Worm (Caenorhabditis elegans) whole organism, late embryonic: Measurements from ENCODE around the gene cah-4.

Experiments
- C08G9.2 ChIP-seq: sonication (generic microtip); optimal IDR thresholded peaks from 2 replicates; lab custom pipeline; 2016; ENCODE audit warnings: mild to moderate bottlenecking, missing genetic modification characterization, moderate library complexity, missing compliant biosample characterization
- F13H6.1 ChIP-seq: sonication (generic microtip); optimal IDR thresholded peaks from 2 replicates; lab custom pipeline; 2016; ENCODE audit warnings: missing genetic modification characterization, missing compliant biosample characterization
- K09A11.1 ChIP-seq: sonication (generic microtip); optimal IDR thresholded peaks from 2 replicates; lab custom pipeline; 2017; ENCODE audit warnings: antibody characterized with exemption, mild to moderate bottlenecking, missing genetic modification characterization, missing compliant biosample characterization; ENCODE audit not compliant: insufficient read depth
- T23F11.4 ChIP-seq: fragments of 200-800 bp; sonication (Bioruptor generic); optimal IDR thresholded peaks from 2 replicates; lab custom pipeline; 2018; ENCODE audit warnings: mild to moderate bottlenecking, missing genetic modification characterization, missing compliant biosample characterization
- ahr-1 ChIP-seq: sonication (generic microtip); optimal IDR thresholded peaks from 2 replicates; lab custom pipeline; 2016; ENCODE audit warnings: missing genetic modification characterization, missing compliant biosample characterization
- ceh-14 ChIP-seq: sonication (generic microtip); optimal IDR thresholded peaks from 2 replicates; lab custom pipeline; 2016; ENCODE audit warnings: missing genotype, missing genetic modification characterization, missing compliant biosample characterization
- ceh-18 ChIP-seq: sonication (generic microtip); optimal IDR thresholded peaks from 2 replicates; lab custom pipeline; 2016; ENCODE audit warnings: missing genetic modification characterization, missing compliant biosample characterization
- ceh-19 ChIP-seq: fragments of 200-800 bp; sonication (Bioruptor generic); optimal IDR thresholded peaks from 2 replicates; lab custom pipeline; 2018; ENCODE audit warnings: mild to moderate bottlenecking, missing genetic modification characterization, missing compliant biosample characterization
- ceh-2 ChIP-seq: sonication (generic microtip); optimal IDR thresholded peaks from 2 replicates; lab custom pipeline; 2016; ENCODE audit warnings: missing genotype, missing genetic modification characterization, missing compliant biosample characterization
- ceh-22 ChIP-seq: sonication (generic microtip); optimal IDR thresholded peaks from 2 replicates; lab custom pipeline; 2017; ENCODE audit warnings: missing biosample characterization, missing genetic modification characterization
- ceh-24 ChIP-seq: sonication (generic microtip); optimal IDR thresholded peaks from 2 replicates; lab custom pipeline; 2016; ENCODE audit warnings: mild to moderate bottlenecking, missing genetic modification characterization, missing compliant biosample characterization
- ceh-30 ChIP-seq: fragments of 150-350 bp; optimal IDR thresholded peaks from 2 replicates; lab custom pipeline; 2014; ENCODE audit warnings: missing biosample characterization, missing genetic modification characterization
- ceh-31 ChIP-seq: sonication (generic microtip); optimal IDR thresholded peaks from 2 replicates; lab custom pipeline; 2016; ENCODE audit warnings: missing genetic modification characterization, missing compliant biosample characterization
- ceh-34 ChIP-seq: sonication (generic microtip); optimal IDR thresholded peaks from 2 replicates; lab custom pipeline; 2016; ENCODE audit warnings: mild to moderate bottlenecking, missing genetic modification characterization, missing compliant biosample characterization
- ceh-45 ChIP-seq: fragments of 200-800 bp; sonication (Bioruptor generic); IDR thresholded peaks from 2 replicates; pipeline ENCODE4 v1.3.6; 2022; ENCODE audit warnings: missing genetic modification reagents, missing genetic modification characterization, missing compliant biosample characterization
- ceh-48 ChIP-seq: sonication (generic microtip); optimal IDR thresholded peaks from 2 replicates; lab custom pipeline; 2016; ENCODE audit warnings: missing genetic modification characterization, inconsistent platforms, missing compliant biosample characterization
- ceh-9 ChIP-seq: sonication (generic microtip); optimal IDR thresholded peaks from 2 replicates; lab custom pipeline; 2016; ENCODE audit warnings: mild to moderate bottlenecking, missing genetic modification characterization, inconsistent platforms, missing compliant biosample characterization
- che-1 ChIP-seq: sonication (generic microtip); optimal IDR thresholded peaks from 2 replicates; lab custom pipeline; 2016; ENCODE audit warnings: mild to moderate bottlenecking, missing genetic modification characterization, missing compliant biosample characterization
- dve-1 ChIP-seq: sonication (generic microtip); optimal IDR thresholded peaks from 2 replicates; lab custom pipeline; 2017; ENCODE audit warnings: antibody characterized with exemption, mild to moderate bottlenecking, missing genetic modification characterization, missing compliant biosample characterization
- elt-2 ChIP-seq: sonication (generic microtip); optimal IDR thresholded peaks from 2 replicates; lab custom pipeline; 2016; ENCODE audit warnings: missing genetic modification reagents, missing genetic modification characterization, missing compliant biosample characterization
- elt-4 ChIP-seq: sonication (generic microtip); optimal IDR thresholded peaks from 2 replicates; lab custom pipeline; 2016; ENCODE audit warnings: missing genetic modification characterization, missing compliant biosample characterization
- ets-4 ChIP-seq: sonication (generic microtip); optimal IDR thresholded peaks from 2 replicates; lab custom pipeline; 2016; ENCODE audit warnings: missing genetic modification characterization, missing compliant biosample characterization
- fkh-10 ChIP-seq: fragments of 150-350 bp; optimal IDR thresholded peaks from 2 replicates; lab custom pipeline; 2014; ENCODE audit warnings: missing biosample characterization, missing genetic modification reagents, missing genetic modification characterization
- fkh-6 ChIP-seq: sonication (generic microtip); optimal IDR thresholded peaks from 2 replicates; lab custom pipeline; 2016; ENCODE audit warnings: missing genetic modification characterization, missing compliant biosample characterization
- gmeb-2 ChIP-seq: sonication (generic microtip); optimal IDR thresholded peaks from 2 replicates; lab custom pipeline; 2016; ENCODE audit warnings: missing genetic modification characterization, inconsistent platforms, missing compliant biosample characterization
- hlh-13 ChIP-seq: fragments of 200-800 bp; sonication (Bioruptor generic); optimal IDR thresholded peaks from 2 replicates; lab custom pipeline; 2018; ENCODE audit warnings: mild to moderate bottlenecking, missing genetic modification characterization, missing compliant biosample characterization
- hlh-15 ChIP-seq: sonication (generic microtip); optimal IDR thresholded peaks from 2 replicates; lab custom pipeline; 2016; ENCODE audit warnings: missing genetic modification characterization, missing compliant biosample characterization
- hlh-30 ChIP-seq: sonication (generic microtip); optimal IDR thresholded peaks from 2 replicates; lab custom pipeline; 2017; ENCODE audit warnings: antibody characterized with exemption, missing genetic modification characterization, missing compliant biosample characterization; ENCODE audit not compliant: insufficient read depth
- hlh-8 ChIP-seq: sonication (generic microtip); optimal IDR thresholded peaks from 2 replicates; lab custom pipeline; 2016; ENCODE audit warnings: missing genotype, missing genetic modification characterization, missing compliant biosample characterization
- lim-6 ChIP-seq: sonication (generic microtip); optimal IDR thresholded peaks from 2 replicates; lab custom pipeline; 2016; ENCODE audit warnings: missing genetic modification characterization, missing compliant biosample characterization
- madf-2 ChIP-seq: sonication (generic microtip); optimal IDR thresholded peaks from 2 replicates; lab custom pipeline; 2017; ENCODE audit warnings: missing genetic modification characterization, missing compliant biosample characterization
- mec-3 ChIP-seq: sonication (generic microtip); optimal IDR thresholded peaks from 2 replicates; lab custom pipeline; 2016; ENCODE audit warnings: borderline replicate concordance, missing genetic modification characterization, missing compliant biosample characterization
- nhr-11 ChIP-seq: fragments of 150-350 bp; optimal IDR thresholded peaks from 2 replicates; lab custom pipeline; 2014; ENCODE audit warnings: missing biosample characterization, missing genetic modification characterization
- nhr-232 ChIP-seq: sonication (generic microtip); optimal IDR thresholded peaks from 2 replicates; lab custom pipeline; 2016; ENCODE audit warnings: missing genetic modification characterization, missing compliant biosample characterization
- npax-4 ChIP-seq: sonication (generic microtip); optimal IDR thresholded peaks from 2 replicates; lab custom pipeline; 2016; ENCODE audit warnings: missing genetic modification characterization, missing compliant biosample characterization
- pag-3 ChIP-seq: sonication (generic microtip); optimal IDR thresholded peaks from 2 replicates; lab custom pipeline; 2016; ENCODE audit warnings: missing compliant biosample characterization, missing genetic modification characterization, borderline replicate concordance
- pat-9 ChIP-seq: fragments of 200-800 bp; sonication (Bioruptor generic); optimal IDR thresholded peaks from 2 replicates; lab custom pipeline; 2018; ENCODE audit warnings: mild to moderate bottlenecking, missing genetic modification characterization, moderate library complexity, missing compliant biosample characterization
- pha-2 ChIP-seq: sonication (generic microtip); optimal IDR thresholded peaks from 2 replicates; lab custom pipeline; 2017; ENCODE audit warnings: mild to moderate bottlenecking, missing genetic modification characterization, missing compliant biosample characterization
- pros-1 ChIP-seq: fragments of 150-350 bp; optimal IDR thresholded peaks from 2 replicates; lab custom pipeline; 2014; ENCODE audit warnings: missing biosample characterization, missing genetic modification reagents, missing genetic modification characterization
- ref-2 ChIP-seq: sonication (generic microtip); optimal IDR thresholded peaks from 2 replicates; lab custom pipeline; 2016; ENCODE audit warnings: missing genetic modification characterization, missing compliant biosample characterization
- rnt-1 ChIP-seq: sonication (generic microtip); optimal IDR thresholded peaks from 2 replicates; lab custom pipeline; 2016; ENCODE audit warnings: missing genetic modification characterization, missing compliant biosample characterization
- sdc-2 ChIP-seq: sonication (generic microtip); optimal IDR thresholded peaks from 2 replicates; lab custom pipeline; 2016; ENCODE audit warnings: missing genotype, missing genetic modification characterization, missing compliant biosample characterization
- sox-2 ChIP-seq: fragments of 200-800 bp; sonication (Bioruptor generic); IDR thresholded peaks from 2 replicates; pipeline ENCODE4 v1.3.6; 2022; ENCODE audit warnings: missing genetic modification reagents, missing genetic modification characterization, missing compliant biosample characterization
- sox-4 ChIP-seq: sonication (generic microtip); optimal IDR thresholded peaks from 2 replicates; lab custom pipeline; 2017; ENCODE audit warnings: mild to moderate bottlenecking, missing genetic modification characterization, inconsistent platforms, missing compliant biosample characterization
- syd-9 ChIP-seq: sonication (generic microtip); optimal IDR thresholded peaks from 2 replicates; lab custom pipeline; 2016; ENCODE audit warnings: mild to moderate bottlenecking, missing genetic modification characterization, moderate library complexity, missing compliant biosample characterization
- tbx-2 ChIP-seq: sonication (generic microtip); optimal IDR thresholded peaks from 2 replicates; lab custom pipeline; 2016; ENCODE audit warnings: missing genetic modification characterization, missing compliant biosample characterization
- tbx-7 ChIP-seq: sonication (generic microtip); optimal IDR thresholded peaks from 2 replicates; lab custom pipeline; 2016; ENCODE audit warnings: missing genotype, missing genetic modification characterization, missing compliant biosample characterization
- ttx-3 ChIP-seq: sonication (generic microtip); optimal IDR thresholded peaks from 2 replicates; lab custom pipeline; 2016; ENCODE audit warnings: missing genetic modification reagents, missing genetic modification characterization, missing compliant biosample characterization
- unc-55 ChIP-seq: sonication (generic microtip); optimal IDR thresholded peaks from 2 replicates; lab custom pipeline; 2017; ENCODE audit warnings: missing biosample characterization, missing genetic modification reagents, missing genetic modification characterization
- unc-86 ChIP-seq: sonication (generic microtip); optimal IDR thresholded peaks from 2 replicates; lab custom pipeline; 2016; ENCODE audit warnings: missing genetic modification characterization, missing compliant biosample characterization
- zip-5 ChIP-seq: sonication (generic microtip); optimal IDR thresholded peaks from 2 replicates; lab custom pipeline; 2016; ENCODE audit warnings: missing genetic modification characterization, missing compliant biosample characterization

The cah-4 gene

ce11 chrX:13511796-13512195, 30.6 kb upstream of the cah-4 start (continued):
- TF ChIP-seq hlh-13 (GFP tag; lab: Kevin White, UChicago): peak; percentile 42
- TF ChIP-seq ceh-30 (tag; lab: Kevin White, UChicago): peak; percentile 4
- peak; percentile 78 for TF ChIP-seq elt-2
- TF ChIP-seq ceh-9: peak; percentile 50
- peak; percentile 76 for TF ChIP-seq che-1 (tag; lab: Kevin White, UChicago)
- peak; percentile 70 for TF ChIP-seq hlh-8
- peak; percentile 42 for TF ChIP-seq ceh-2 (tag; lab: Kevin White, UChicago)
- TF ChIP-seq tbx-7 (tag; lab: Kevin White, UChicago): peak; percentile 4
- no peak for TF ChIP-seq fkh-10 (GFP tag; lab: Kevin White, UChicago)
- peak; percentile 68 for TF ChIP-seq ttx-3 (tag; lab: Kevin White, UChicago)
- peak; percentile 77 for TF ChIP-seq T23F11.4 (GFP tag; lab: Kevin White, UChicago)
- peak; percentile 60 for TF ChIP-seq syd-9 (tag; lab: Kevin White, UChicago)
- peak; percentile 70 for TF ChIP-seq tbx-2 (tag; lab: Kevin White, UChicago)
- peak; percentile 52 for TF ChIP-seq F13H6.1 (tag; lab: Kevin White, UChicago)
- TF ChIP-seq ceh-31 (tag; lab: Kevin White, UChicago): peak; percentile 23
- TF ChIP-seq ceh-24 (tag; lab: Kevin White, UChicago): peak; percentile 55
- TF ChIP-seq ceh-34: peak; percentile 23
- no peak for TF ChIP-seq ets-4 (tag; lab: Kevin White, UChicago)
- TF ChIP-seq unc-86 (tag; lab: Kevin White, UChicago): peak; percentile 72
- TF ChIP-seq hlh-30 (tag; lab: Kevin White, UChicago): peak; percentile 41
- peak; percentile 27 for TF ChIP-seq ceh-18 (tag; lab: Kevin White, UChicago)
- no peak for TF ChIP-seq nhr-11 (tag; lab: Kevin White, UChicago)

- TF ChIP-seq pat-9 (tag; lab: Kevin White, UChicago) (no peak), ceh-14 (tag; lab: Kevin White, UChicago) (no peak), ceh-48 (tag; lab: Kevin White, UChicago) (peak; percentile 55), npax-4 (tag; lab: Kevin White, UChicago) (no peak), tbx-7 (tag; lab: Kevin White, UChicago) (no peak), elt-4 (tag; lab: Kevin White, UChicago) (no peak), nhr-232 (tag; lab: Kevin White, UChicago) (no peak), ets-4 (tag; lab: Kevin White, UChicago) (no peak), zip-5 (tag; lab: Kevin White, UChicago) (no peak), ceh-19 (GFP tag; lab: Kevin White, UChicago) (no peak), ceh-45 (GFP tag; lab: Robert Waterston, UW) (no peak), ceh-24 (tag; lab: Kevin White, UChicago) (no peak), madf-2 (tag; lab: Kevin White, UChicago) (no peak), gmeb-2 (tag; lab: Kevin White, UChicago) (no peak), C08G9.2 (tag; lab: Kevin White, UChicago) (no peak), pros-1 (tag; lab: Kevin White, UChicago) (no peak), sdc-2 (tag; lab: Kevin White, UChicago) (peak; percentile 98), ahr-1 (tag; lab: Kevin White, UChicago) (no peak), tbx-2 (tag; lab: Kevin White, UChicago) (no peak), rnt-1 (tag; lab: Kevin White, UChicago) (peak; percentile 5), pag-3 (tag; lab: Kevin White, UChicago) (no peak), ref-2 (tag; lab: Kevin White, UChicago) (peak; percentile 24), sox-2 (GFP tag; lab: Robert Waterston, UW) (no peak), sox-4 (tag; lab: Kevin White, UChicago) (no peak), mec-3 (no peak), elt-2 (peak; percentile 19), fkh-6 (tag; lab: Kevin White, UChicago) (no peak), ceh-30 (tag; lab: Kevin White, UChicago) (no peak), K09A11.1 (tag; lab: Kevin White, UChicago) (no peak), dve-1 (tag; lab: Kevin White, UChicago) (no peak), hlh-8 (no peak), lim-6 (tag; lab: Kevin White, UChicago) (no peak), unc-55 (GFP tag; lab: Kevin White, UChicago) (no peak), pha-2 (tag; lab: Kevin White, UChicago) (no peak), ceh-22 (no peak), F13H6.1 (tag; lab: Kevin White, UChicago) (no peak), ceh-9 (no peak), hlh-15 (tag; lab: Kevin White, UChicago) (no peak), ttx-3 (tag; lab: Kevin White, UChicago) (no peak)
These were observed 28.0 kb upstream of the cah-4 start for ce11 chrX:13514384-13514783.
